Worm (Caenorhabditis elegans) whole organism, L4 larva: Measurements from ENCODE around the gene sphk-1.

Source experiments
- nhr-6 ChIP-seq: fragments of 150-350 bp; optimal IDR thresholded peaks from 2 replicates; lab custom pipeline; 2014; ENCODE audit warnings: missing biosample characterization, missing genetic modification characterization
- pqm-1 ChIP-seq: sonication (generic microtip); optimal IDR thresholded peaks from 2 replicates; lab custom pipeline; 2017; ENCODE audit warnings: missing biosample characterization, missing genetic modification characterization
- spr-3 ChIP-seq: fragments of 200-800 bp; sonication (Bioruptor generic); optimal IDR thresholded peaks from 2 replicates; lab custom pipeline; 2018; ENCODE audit warnings: mild to moderate bottlenecking, missing genetic modification characterization, missing compliant biosample characterization

ce11 chrII:8742972-8743371 lies 41.5 kb upstream of the sphk-1 start:
- TF ChIP-seq spr-3 (no peak), nhr-6 (tag; lab: Kevin White, UChicago) (no peak), pqm-1 (tag; lab: Kevin White, UChicago) (no peak)
